Worm (Caenorhabditis elegans) whole organism, late embryonic: Measurements from ENCODE around the gene F31A3.3.

ENCODE experiments used
- C08G9.2 ChIP-seq: sonication (generic microtip); optimal IDR thresholded peaks from 2 replicates; lab custom pipeline; 2016; ENCODE audit warnings: mild to moderate bottlenecking, missing genetic modification characterization, moderate library complexity, missing compliant biosample characterization
- ceh-48 ChIP-seq: sonication (generic microtip); optimal IDR thresholded peaks from 2 replicates; lab custom pipeline; 2016; ENCODE audit warnings: missing genetic modification characterization, inconsistent platforms, missing compliant biosample characterization
- gmeb-2 ChIP-seq: sonication (generic microtip); optimal IDR thresholded peaks from 2 replicates; lab custom pipeline; 2016; ENCODE audit warnings: missing genetic modification characterization, inconsistent platforms, missing compliant biosample characterization
- mec-3 ChIP-seq: sonication (generic microtip); optimal IDR thresholded peaks from 2 replicates; lab custom pipeline; 2016; ENCODE audit warnings: borderline replicate concordance, missing genetic modification characterization, missing compliant biosample characterization
- nhr-11 ChIP-seq: fragments of 150-350 bp; optimal IDR thresholded peaks from 2 replicates; lab custom pipeline; 2014; ENCODE audit warnings: missing biosample characterization, missing genetic modification characterization
- nhr-232 ChIP-seq: sonication (generic microtip); optimal IDR thresholded peaks from 2 replicates; lab custom pipeline; 2016; ENCODE audit warnings: missing genetic modification characterization, missing compliant biosample characterization
- npax-4 ChIP-seq: sonication (generic microtip); optimal IDR thresholded peaks from 2 replicates; lab custom pipeline; 2016; ENCODE audit warnings: missing genetic modification characterization, missing compliant biosample characterization
- pha-4 ChIP-seq: fragments of 150-350 bp; optimal IDR thresholded peaks from 2 replicates; lab custom pipeline; 2018; ENCODE audit warnings: missing biosample characterization, missing genetic modification reagents, missing genetic modification characterization
- pqm-1 ChIP-seq: sonication (generic microtip); optimal IDR thresholded peaks from 2 replicates; lab custom pipeline; 2016; ENCODE audit warnings: missing genetic modification characterization, missing compliant biosample characterization
- sdc-2 ChIP-seq: sonication (generic microtip); optimal IDR thresholded peaks from 2 replicates; lab custom pipeline; 2016; ENCODE audit warnings: missing genotype, missing genetic modification characterization, missing compliant biosample characterization

- TF ChIP-seq sdc-2 (tag; lab: Kevin White, UChicago) (no peak), pqm-1 (tag; lab: Kevin White, UChicago) (no peak), C08G9.2 (tag; lab: Kevin White, UChicago) (no peak), gmeb-2 (tag; lab: Kevin White, UChicago) (no peak), nhr-11 (no peak), nhr-232 (tag; lab: Kevin White, UChicago) (no peak), pha-4 (tag; lab: Kevin White, UChicago) (no peak), npax-4 (tag; lab: Kevin White, UChicago) (no peak), mec-3 (no peak), ceh-48 (tag; lab: Kevin White, UChicago) (no peak)
These were observed 5.8 kb downstream of the F31A3.3 start, which contains the start of gene sup-10 for ce11 chrX:17528068-17528467.
